Fruit fly (Drosophila melanogaster) whole organism, embryonic: ENCODE measurements around the gene CG18213.
A peak's percentile ranks its signal among the peaks of the same experiment; 100 is the strongest.

Experiments
- CG10209 ChIP-seq: fragments of 200-800 bp; sonication (Bioruptor generic); optimal IDR thresholded peaks from 3 replicates; lab custom pipeline; 2017; ENCODE audit warnings: missing biosample characterization, mild to moderate bottlenecking, missing genetic modification characterization, missing genetic modification reagents
- CG10565 ChIP-seq: fragments of 200-800 bp; sonication (Bioruptor generic); optimal IDR thresholded peaks from 3 replicates; lab custom pipeline; 2016; ENCODE audit warnings: missing biosample characterization, mild to moderate bottlenecking, missing genetic modification characterization
- CG6791 ChIP-seq: fragments of 200-800 bp; sonication (Bioruptor generic); IDR thresholded peaks from 3 replicates; pipeline ENCODE4 v1.3.6; 2022; ENCODE audit warnings: missing biosample characterization, missing genetic modification characterization; ENCODE audit not compliant: partially characterized antibody
- Dip3 ChIP-seq: fragments of 200-800 bp; sonication (Bioruptor generic); optimal IDR thresholded peaks from 3 replicates; lab custom pipeline; 2016; ENCODE audit warnings: missing biosample characterization, missing genetic modification characterization
- Ets97D ChIP-seq: fragments of 200-800 bp; sonication (Bioruptor generic); optimal IDR thresholded peaks from 3 replicates; lab custom pipeline; 2016; ENCODE audit warnings: missing biosample characterization, missing genetic modification characterization
- dpn ChIP-seq, 2 experiments: fragments of 200-800 bp; sonication (Bioruptor generic); optimal IDR thresholded peaks; 3 replicates each; lab custom pipeline; 2016; ENCODE audit warnings: missing biosample characterization in 2 of 2, missing genetic modification characterization in 2 of 2
- fd102C ChIP-seq: fragments of 200-800 bp; sonication (Bioruptor generic); optimal IDR thresholded peaks from 2 replicates; lab custom pipeline; 2018; ENCODE audit warnings: missing biosample characterization, mild to moderate bottlenecking, missing genetic modification characterization, moderate library complexity
- grn ChIP-seq: fragments of 200-800 bp; sonication (Bioruptor generic); optimal IDR thresholded peaks from 3 replicates; lab custom pipeline; 2017; ENCODE audit warnings: missing biosample characterization, missing genetic modification characterization
- ham ChIP-seq: fragments of 200-800 bp; sonication (Bioruptor generic); IDR thresholded peaks from 2 replicates; pipeline ENCODE4 v1.3.6; 2022; ENCODE audit warnings: missing biosample characterization, missing genetic modification characterization
- ro ChIP-seq: fragments of 200-800 bp; sonication (Bioruptor generic); IDR thresholded peaks from 2 replicates; pipeline ENCODE4 v1.3.6; 2022; ENCODE audit warnings: missing biosample characterization, missing genetic modification characterization
- schlank ChIP-seq: fragments of 200-800 bp; sonication (Bioruptor generic); optimal IDR thresholded peaks from 2 replicates; lab custom pipeline; 2018; ENCODE audit warnings: missing biosample characterization, mild to moderate bottlenecking, missing genetic modification characterization

- TF ChIP-seq ro (GFP tag; lab: Robert Waterston, UW) = no peak
- TF ChIP-seq Ets97D (GFP tag; lab: Kevin White, UChicago) = peak; percentile 77
- no peak for TF ChIP-seq ham
- TF ChIP-seq Dip3 (GFP tag; lab: Kevin White, UChicago) = peak; percentile 35
- no peak for TF ChIP-seq grn (GFP tag; lab: Kevin White, UChicago)
- no peak for TF ChIP-seq CG10565 (GFP tag; lab: Kevin White, UChicago)
- TF ChIP-seq dpn (GFP tag; optimal IDR thresholded peaks at IDR 0.05; lab: Kevin White, UChicago) = peak; percentile 46 to 62
- no peak for TF ChIP-seq fd102C
- no peak for TF ChIP-seq CG10209
- no peak for TF ChIP-seq schlank (tag; lab: Kevin White, UChicago)
- no peak for TF ChIP-seq CG6791 (GFP tag; lab: Robert Waterston, UW)
These were observed 48.2 kb downstream of the CG18213 start, which contains the start of gene EMC2B for dm6 chr3R:16991781-16992180.
